Worm (Caenorhabditis elegans) whole organism, L3 larva: ENCODE measurements around the gene dpr-1.
A peak's percentile ranks its signal among the peaks of the same experiment; 100 is the strongest.

Experiments used
- ZK546.5 ChIP-seq: sonication (generic microtip); optimal IDR thresholded peaks from 2 replicates; lab custom pipeline; 2017; ENCODE audit warnings: missing biosample characterization, missing genetic modification characterization
- aly-2 ChIP-seq: fragments of 150-350 bp; optimal IDR thresholded peaks from 2 replicates; lab custom pipeline; 2014; ENCODE audit warnings: missing biosample characterization, missing genetic modification characterization
- ama-1 ChIP-seq: fragments of 150-350 bp; optimal IDR thresholded peaks from 2 replicates; lab custom pipeline; 2018
- ceh-82 ChIP-seq: fragments of 150-350 bp; optimal IDR thresholded peaks from 2 replicates; lab custom pipeline; 2014; ENCODE audit warnings: missing biosample characterization, missing genetic modification characterization
- ceh-9 ChIP-seq: sonication (generic microtip); optimal IDR thresholded peaks from 2 replicates; lab custom pipeline; 2018; ENCODE audit warnings: missing biosample characterization, missing genetic modification characterization
- daf-12 ChIP-seq: fragments of 150-350 bp; optimal IDR thresholded peaks from 2 replicates; lab custom pipeline; 2014; ENCODE audit warnings: missing biosample characterization, missing genetic modification reagents, missing genetic modification characterization
- egl-27 ChIP-seq: sonication (generic microtip); optimal IDR thresholded peaks from 4 replicates; lab custom pipeline; 2017; ENCODE audit warnings: missing biosample characterization, missing genetic modification reagents, missing genetic modification characterization
- egl-5 ChIP-seq: fragments of 150-350 bp; optimal IDR thresholded peaks from 2 replicates; lab custom pipeline; 2017; ENCODE audit warnings: missing biosample characterization, missing genetic modification reagents, missing genetic modification characterization, inconsistent platforms
- elt-1 ChIP-seq: fragments of 150-350 bp; optimal IDR thresholded peaks from 2 replicates; lab custom pipeline; 2014; ENCODE audit warnings: missing biosample characterization, missing genetic modification characterization
- elt-2 ChIP-seq: sonication (generic microtip); optimal IDR thresholded peaks from 2 replicates; lab custom pipeline; 2016; ENCODE audit warnings: missing genetic modification reagents, mild to moderate bottlenecking, missing genetic modification characterization, missing compliant biosample characterization
- elt-3 ChIP-seq, 3 experiments: fragments of 150-350 bp in 1 of 3; sonication (generic microtip) in 2 of 3; optimal IDR thresholded peaks; 2 replicates in 2 of 3; 4 replicates in 1 of 3; lab custom pipeline; 2014 to 2017; ENCODE audit warnings: missing biosample characterization in 3 of 3, missing genetic modification characterization in 3 of 3
- eor-1 ChIP-seq, 2 experiments: fragments of 150-350 bp; optimal IDR thresholded peaks; 2 replicates each; lab custom pipeline; 2014 to 2018; ENCODE audit warnings: missing biosample characterization in 2 of 2, missing genetic modification characterization in 2 of 2
- fkh-2 ChIP-seq: fragments of 150-350 bp; optimal IDR thresholded peaks from 2 replicates; lab custom pipeline; 2014; ENCODE audit warnings: missing biosample characterization, missing genetic modification reagents, missing genetic modification characterization
- hmg-11 ChIP-seq: sonication (generic microtip); optimal IDR thresholded peaks from 2 replicates; lab custom pipeline; 2016; ENCODE audit warnings: missing genetic modification characterization, missing compliant biosample characterization
- lin-15B ChIP-seq: fragments of 150-350 bp; optimal IDR thresholded peaks from 2 replicates; lab custom pipeline; 2014; ENCODE audit warnings: missing biosample characterization, missing genetic modification characterization
- lin-39 ChIP-seq: fragments of 150-350 bp; optimal IDR thresholded peaks from 2 replicates; lab custom pipeline; 2018; ENCODE audit warnings: missing biosample characterization, missing genetic modification reagents, missing genetic modification characterization
- lsy-12 ChIP-seq: sonication (generic microtip); optimal IDR thresholded peaks from 2 replicates; lab custom pipeline; 2016; ENCODE audit warnings: mild to moderate bottlenecking, missing genetic modification characterization, missing compliant biosample characterization
- mdl-1 ChIP-seq: fragments of 150-350 bp; optimal IDR thresholded peaks from 2 replicates; lab custom pipeline; 2014; ENCODE audit warnings: missing biosample characterization, missing genetic modification characterization
- mml-1 ChIP-seq: fragments of 150-350 bp; sonication (generic microtip); optimal IDR thresholded peaks from 3 replicates; lab custom pipeline; 2014; ENCODE audit warnings: missing biosample characterization, missing genetic modification characterization
- nfya-1 ChIP-seq: sonication (generic microtip); optimal IDR thresholded peaks from 2 replicates; lab custom pipeline; 2017; ENCODE audit warnings: missing genetic modification characterization, mild to moderate bottlenecking, missing compliant biosample characterization, antibody characterized with exemption, moderate library complexity; ENCODE audit not compliant: insufficient read depth
- nhr-11 ChIP-seq: fragments of 150-350 bp; optimal IDR thresholded peaks from 2 replicates; lab custom pipeline; 2014; ENCODE audit warnings: missing biosample characterization, missing genetic modification characterization
- nhr-23 ChIP-seq: fragments of 150-350 bp; optimal IDR thresholded peaks from 2 replicates; lab custom pipeline; 2014; ENCODE audit warnings: missing biosample characterization, missing genetic modification reagents, missing genetic modification characterization
- nhr-237 ChIP-seq: fragments of 150-350 bp; optimal IDR thresholded peaks from 2 replicates; lab custom pipeline; 2014; ENCODE audit warnings: missing biosample characterization, missing genetic modification characterization
- nhr-25 ChIP-seq: sonication (generic microtip); optimal IDR thresholded peaks from 2 replicates; lab custom pipeline; 2017; ENCODE audit warnings: missing biosample characterization, missing genetic modification characterization
- nhr-43 ChIP-seq: sonication (generic microtip); optimal IDR thresholded peaks from 2 replicates; lab custom pipeline; 2016; ENCODE audit warnings: mild to moderate bottlenecking, missing genetic modification characterization, missing compliant biosample characterization; ENCODE audit not compliant: poor library complexity, severe bottlenecking
- nhr-67 ChIP-seq: fragments of 150-350 bp; optimal IDR thresholded peaks from 2 replicates; lab custom pipeline; 2014; ENCODE audit warnings: missing biosample characterization, missing genetic modification characterization
- nhr-76 ChIP-seq: fragments of 150-350 bp; sonication (generic microtip); optimal IDR thresholded peaks from 5 replicates; lab custom pipeline; 2014; ENCODE audit warnings: missing biosample characterization, missing genetic modification characterization
- nhr-77 ChIP-seq: fragments of 150-350 bp; optimal IDR thresholded peaks from 2 replicates; lab custom pipeline; 2014; ENCODE audit warnings: missing biosample characterization, missing genetic modification characterization
- pqm-1 ChIP-seq: fragments of 150-350 bp; optimal IDR thresholded peaks from 2 replicates; lab custom pipeline; 2017; ENCODE audit warnings: missing biosample characterization, missing genetic modification characterization, inconsistent platforms
- skn-1 ChIP-seq: fragments of 150-350 bp; optimal IDR thresholded peaks from 2 replicates; lab custom pipeline; 2014; ENCODE audit warnings: missing biosample characterization, missing genetic modification characterization
- snpc-4 ChIP-seq: fragments of 150-350 bp; optimal IDR thresholded peaks from 2 replicates; lab custom pipeline; 2014; ENCODE audit warnings: missing biosample characterization, missing genetic modification characterization
- unc-39 ChIP-seq: sonication (generic microtip); optimal IDR thresholded peaks from 4 replicates; lab custom pipeline; 2017; ENCODE audit warnings: missing biosample characterization, missing genetic modification characterization
- ztf-4 ChIP-seq: fragments of 150-350 bp; optimal IDR thresholded peaks from 2 replicates; lab custom pipeline; 2014; ENCODE audit warnings: missing biosample characterization, missing genetic modification characterization

dpr-1 gene

ce11 chrV:13949010-13949409, 7.0 kb upstream of the dpr-1 start, which contains the start of gene R10D12.6:
Gene R10D12.6, plus strand, starts transcription at chrV:13949310.
- TF ChIP-seq pqm-1 (tag; lab: Kevin White, UChicago) (peak; percentile 38), elt-2 (tag; lab: Kevin White, UChicago) (peak; percentile 3), snpc-4 (tag; lab: Kevin White, UChicago) (no peak)
- TF ChIP-seq, all 47 proteins: peak for 2

- TF ChIP-seq nhr-76 (tag; lab: Kevin White, UChicago) (no peak), skn-1 (tag; lab: Kevin White, UChicago) (no peak), elt-1 (tag; lab: Kevin White, UChicago) (no peak), nhr-23 (tag; lab: Kevin White, UChicago) (no peak), egl-27 (tag; lab: Kevin White, UChicago) (no peak), ama-1 (lab: Kevin White, UChicago) (no peak), ceh-82 (tag; lab: Kevin White, UChicago) (no peak), nhr-43 (no peak), aly-2 (tag; lab: Kevin White, UChicago) (no peak), nfya-1 (tag; lab: Kevin White, UChicago) (no peak)
These were observed 4.5 kb upstream of the dpr-1 start, which contains the start of the genes srx-10 and clec-226 for ce11 chrV:13946385-13947019. Gene srx-10, minus strand, starts transcription at chrV:13946485. Gene clec-226, plus strand, starts transcription at chrV:13946969.

ce11 chrV:13936850-13937249, 5.1 kb downstream of the dpr-1 start, which contains the start of gene srw-145:
Gene srw-145, plus strand, starts transcription at chrV:13937150.
- TF ChIP-seq fkh-2 (tag; lab: Kevin White, UChicago) (no peak), nhr-11 (tag; lab: Kevin White, UChicago) (peak; percentile 62), nhr-76 (tag; lab: Kevin White, UChicago) (no peak)
- TF ChIP-seq, all 47 proteins: peak for 1

- TF ChIP-seq egl-5 (tag; lab: Kevin White, UChicago): no peak
- TF ChIP-seq daf-12 (tag; lab: Kevin White, UChicago): no peak
- no peak for TF ChIP-seq unc-39 (tag; lab: Kevin White, UChicago)
- TF ChIP-seq elt-3 (tag; optimal IDR thresholded peaks at IDR 0.05; lab: Kevin White, UChicago): peak in 1 of 3 experiments; percentile 27
- no peak for TF ChIP-seq eor-1 (tag; optimal IDR thresholded peaks at IDR 0.05; lab: Kevin White, UChicago)
- no peak for TF ChIP-seq aly-2 (tag; lab: Kevin White, UChicago)
- TF ChIP-seq nhr-23 (tag; lab: Kevin White, UChicago): peak; percentile 29
- TF ChIP-seq nhr-43: peak; percentile 49
- no peak for TF ChIP-seq mdl-1
- TF ChIP-seq pqm-1 (tag; lab: Kevin White, UChicago): no peak
- peak; percentile 16 for TF ChIP-seq nhr-25 (tag; lab: Kevin White, UChicago)
- no peak for TF ChIP-seq lin-39 (tag; lab: Kevin White, UChicago)
- no peak for TF ChIP-seq ztf-4 (tag; lab: Kevin White, UChicago)
- TF ChIP-seq egl-27 (tag; lab: Kevin White, UChicago): no peak
- TF ChIP-seq nhr-237: no peak
- no peak for TF ChIP-seq nhr-77 (tag; lab: Kevin White, UChicago)
- no peak for TF ChIP-seq elt-2 (tag; lab: Kevin White, UChicago)
- TF ChIP-seq lsy-12 (tag; lab: Kevin White, UChicago): no peak
These were observed 5.9 kb downstream of the dpr-1 start for ce11 chrV:13936052-13936451.

- TF ChIP-seq elt-3 (tag; optimal IDR thresholded peaks at IDR 0.05; lab: Kevin White, UChicago) (peak in 1 of 3 experiments; percentile 42), ceh-9 (tag; lab: Kevin White, UChicago) (no peak)
- TF ChIP-seq, all 47 proteins: peak for 1
These were observed 6.6 kb downstream of the dpr-1 start for ce11 chrV:13935423-13935822.

- no peak for TF ChIP-seq nhr-43
- TF ChIP-seq egl-5 (tag; lab: Kevin White, UChicago): no peak
- no peak for TF ChIP-seq ZK546.5 (tag; lab: Kevin White, UChicago)
- no peak for TF ChIP-seq aly-2 (tag; lab: Kevin White, UChicago)
- no peak for TF ChIP-seq lsy-12 (tag; lab: Kevin White, UChicago)
- no peak for TF ChIP-seq ceh-82 (tag; lab: Kevin White, UChicago)
- no peak for TF ChIP-seq hmg-11 (tag; lab: Kevin White, UChicago)
- TF ChIP-seq egl-27 (tag; lab: Kevin White, UChicago): no peak
- TF ChIP-seq lin-39 (tag; lab: Kevin White, UChicago): no peak
- no peak for TF ChIP-seq lin-15B (tag; lab: Kevin White, UChicago)
- TF ChIP-seq mml-1 (tag; lab: Kevin White, UChicago): no peak
- TF ChIP-seq nhr-77 (tag; lab: Kevin White, UChicago): no peak
- TF ChIP-seq elt-2 (tag; lab: Kevin White, UChicago): no peak
- TF ChIP-seq nhr-237: no peak
- no peak for TF ChIP-seq eor-1 (tag; optimal IDR thresholded peaks at IDR 0.05; lab: Kevin White, UChicago)
- TF ChIP-seq nhr-67 (tag; lab: Kevin White, UChicago): no peak
- TF ChIP-seq skn-1 (tag; lab: Kevin White, UChicago): no peak
These were observed 7.4 kb downstream of the dpr-1 start, which contains the start of gene R10D12.1 for ce11 chrV:13934545-13934944. Gene R10D12.1, minus strand, starts transcription at chrV:13934645.
